Fruit fly (Drosophila melanogaster) Kc167 (cell line): Measurements from ENCODE around the gene Adat1.

Experiments used
- Myc ChIP-seq: fragments of >200 bp; optimal IDR thresholded peaks from 2 replicates; lab custom pipeline; 2017; ENCODE audit warnings: missing external identifiers
- Sin3A ChIP-seq: fragments of >200 bp; optimal IDR thresholded peaks from 2 replicates; lab custom pipeline; 2018; ENCODE audit warnings: missing external identifiers
- h ChIP-seq: fragments of >200 bp; optimal IDR thresholded peaks from 3 replicates; lab custom pipeline; 2018; ENCODE audit warnings: missing external identifiers
- insv ChIP-seq: fragments of >200 bp; optimal IDR thresholded peaks from 3 replicates; lab custom pipeline; 2018; ENCODE audit warnings: missing external identifiers
- psq ChIP-seq: fragments of >200 bp; optimal IDR thresholded peaks from 2 replicates; lab custom pipeline; 2017; ENCODE audit warnings: missing external identifiers
- ttk ChIP-seq: sonication (Bioruptor generic); optimal IDR thresholded peaks from 2 replicates; lab custom pipeline; 2017; ENCODE audit warnings: missing external identifiers

The Adat1 gene

DNA sequence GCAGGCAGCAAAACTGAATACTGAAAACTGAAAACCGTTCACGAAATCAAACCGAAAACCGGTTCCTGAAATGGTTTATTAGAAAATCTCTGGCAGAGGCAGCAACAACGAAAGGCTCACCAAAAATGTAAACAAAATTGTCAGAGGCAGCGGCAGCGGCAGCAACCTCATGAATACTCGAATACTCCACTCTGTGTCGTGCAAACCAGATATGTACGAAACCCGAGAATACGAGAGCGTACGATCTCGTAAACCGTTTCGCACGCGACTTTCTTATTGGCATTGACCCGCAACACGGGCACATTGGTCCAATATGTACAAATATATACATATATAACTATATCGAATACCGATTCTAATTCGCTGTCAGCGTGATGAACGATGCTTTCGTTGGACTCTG, 26.3 kb upstream of the Adat1 start:
- TF ChIP-seq h (lab: Kevin White, UChicago) (no peak), ttk (lab: Kevin White, UChicago) (no peak)

- TF ChIP-seq h (lab: Kevin White, UChicago) (no peak), Myc (lab: Kevin White, UChicago) (no peak), psq (lab: Kevin White, UChicago) (no peak), insv (lab: Kevin White, UChicago) (no peak), Sin3A (lab: Kevin White, UChicago) (no peak), ttk (lab: Kevin White, UChicago) (no peak)
Observed at dm6 chr2L:13835959-13836358, 24.7 kb upstream of the Adat1 start.

dm6 chr2L:13835002-13835910, 24.0 kb upstream of the Adat1 start, which contains the start of the genes mRpS23 and CenG1A:
Gene mRpS23 (minus strand): TSS chr2L:13835072.
Gene CenG1A (plus strand): TSS chr2L:13835564.
- no peak for TF ChIP-seq insv (lab: Kevin White, UChicago)
- peak; percentile 60 for TF ChIP-seq Sin3A (lab: Kevin White, UChicago)

DNA sequence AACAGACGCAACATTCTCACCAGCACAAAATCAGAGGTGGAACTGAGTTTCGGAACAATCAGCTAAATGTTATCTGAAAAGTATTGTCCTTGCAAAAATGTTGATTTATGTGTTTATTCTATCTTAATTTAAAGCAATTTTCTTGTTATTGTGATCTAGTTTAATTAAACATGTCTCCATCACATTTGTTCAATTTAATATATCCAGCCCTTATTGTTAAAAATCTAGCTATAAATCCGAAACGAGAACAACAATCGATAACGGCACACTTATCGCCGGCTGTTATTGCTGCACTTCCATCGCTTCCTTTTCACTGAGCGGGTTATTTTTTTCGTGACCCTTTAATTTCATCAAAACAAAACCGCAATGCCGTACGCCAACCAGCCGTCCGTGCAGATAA, 21.8 kb upstream of the Adat1 start, which contains the start of the genes GatC, PolG2 and Polr2C:
Gene GatC (minus strand): TSS at position 48 of the 400 bp plus-strand sequence.
Gene PolG2 (minus strand): TSS at position 48 of the 400 bp plus-strand sequence.
Gene Polr2C (plus strand): TSS at position 280 of the 400 bp plus-strand sequence.
- TF ChIP-seq Myc (lab: Kevin White, UChicago): no peak
- TF ChIP-seq insv (lab: Kevin White, UChicago): no peak
- TF ChIP-seq ttk (lab: Kevin White, UChicago): no peak
- no peak for TF ChIP-seq psq (lab: Kevin White, UChicago)
- no peak for TF ChIP-seq h (lab: Kevin White, UChicago)
- no peak for TF ChIP-seq Sin3A (lab: Kevin White, UChicago)

- TF ChIP-seq Sin3A (lab: Kevin White, UChicago): no peak
- TF ChIP-seq insv (lab: Kevin White, UChicago): no peak
- TF ChIP-seq Myc (lab: Kevin White, UChicago): no peak
Observed at dm6 chr2L:13829540-13829939, 18.3 kb upstream of the Adat1 start, which contains the start of the genes Arpc1 and Orc5. Gene Arpc1 (minus strand): TSS chr2L:13829741. Gene Orc5 (plus strand): TSS chr2L:13829837.

DNA sequence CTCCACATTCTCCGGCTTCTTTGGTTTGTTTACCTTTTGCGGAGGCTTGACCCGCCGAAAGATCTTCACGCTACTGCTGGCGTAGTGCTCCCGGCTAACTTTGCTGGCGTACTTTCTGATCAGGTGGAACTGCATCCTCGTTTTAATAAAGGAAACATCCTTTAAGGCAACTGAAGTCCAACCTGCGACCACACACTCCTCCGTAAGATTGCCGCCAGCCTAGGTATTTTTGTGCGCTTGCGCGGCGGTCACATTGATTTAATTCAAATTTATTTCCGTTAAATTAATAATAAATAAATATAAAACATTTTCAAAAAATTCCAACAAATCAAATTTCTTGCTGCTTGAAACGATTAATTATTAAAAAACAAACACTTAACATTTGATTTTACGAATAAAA, 16.3 kb upstream of the Adat1 start, which contains the start of gene PolG1:
Gene PolG1 (minus strand): TSS at position 216 of the 400 bp plus-strand sequence.
- TF ChIP-seq ttk (lab: Kevin White, UChicago): no peak
- no peak for TF ChIP-seq insv (lab: Kevin White, UChicago)
- TF ChIP-seq h (lab: Kevin White, UChicago): no peak
- no peak for TF ChIP-seq Sin3A (lab: Kevin White, UChicago)
- TF ChIP-seq Myc (lab: Kevin White, UChicago): no peak

DNA sequence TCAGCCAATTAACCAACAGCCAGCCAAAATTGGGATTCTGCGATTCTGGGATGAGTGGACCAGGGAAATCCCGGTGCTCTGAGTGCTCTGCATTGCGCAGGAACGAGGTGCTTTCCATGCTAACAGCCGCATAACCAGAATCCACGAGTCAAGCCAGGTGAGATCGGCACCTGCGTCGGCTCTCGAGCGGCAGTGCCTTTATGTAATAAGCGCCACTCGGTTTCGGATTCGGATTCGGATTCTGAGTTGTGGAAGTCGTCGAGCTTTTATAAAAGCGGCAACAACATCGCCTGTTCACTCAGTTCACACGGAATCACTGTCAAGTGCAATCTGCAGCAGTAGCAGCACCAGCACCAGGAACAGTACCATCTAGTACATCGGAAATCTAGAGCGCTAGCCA, 9.7 kb upstream of the Adat1 start, which contains the start of gene b:
Gene b (plus strand): TSS at position 301 of the 400 bp plus-strand sequence.
- TF ChIP-seq h (lab: Kevin White, UChicago): no peak
- no peak for TF ChIP-seq Myc (lab: Kevin White, UChicago)
- no peak for TF ChIP-seq psq (lab: Kevin White, UChicago)
- no peak for TF ChIP-seq ttk (lab: Kevin White, UChicago)
- TF ChIP-seq Sin3A (lab: Kevin White, UChicago): no peak
- TF ChIP-seq insv (lab: Kevin White, UChicago): no peak

- TF ChIP-seq psq (lab: Kevin White, UChicago) (no peak), ttk (lab: Kevin White, UChicago) (no peak), insv (lab: Kevin White, UChicago) (no peak), Sin3A (lab: Kevin White, UChicago) (no peak)
Observed at dm6 chr2L:13820176-13820575, 8.9 kb upstream of the Adat1 start.

dm6 chr2L:13813604-13814178, 2.4 kb upstream of the Adat1 start, which contains the start of gene Sos:
Gene Sos (plus strand): TSS chr2L:13813816.
- TF ChIP-seq psq (lab: Kevin White, UChicago) (no peak), ttk (lab: Kevin White, UChicago) (no peak), Myc (lab: Kevin White, UChicago) (no peak), h (lab: Kevin White, UChicago) (no peak)

DNA sequence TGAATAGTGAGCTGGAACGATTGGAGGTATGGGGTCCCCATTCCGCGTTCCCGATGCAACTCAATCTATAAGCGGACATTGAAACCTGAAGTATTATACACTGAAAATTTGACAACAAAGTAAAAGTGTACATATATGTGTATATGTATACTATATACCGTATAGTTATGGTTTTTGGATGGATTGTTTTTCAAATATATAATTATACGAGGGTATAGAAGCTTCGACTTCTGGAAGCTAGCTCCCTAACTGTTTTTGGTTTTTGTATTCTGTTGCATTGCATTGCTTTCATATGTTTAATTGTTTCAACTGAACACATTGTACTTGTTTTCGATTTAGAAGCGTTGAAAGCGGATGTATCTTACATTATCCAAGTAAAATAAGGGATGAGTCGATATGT, 1.9 kb upstream of the Adat1 start, which contains the start of gene CG16888:
Gene CG16888 (minus strand): TSS at position 101 of the 400 bp plus-strand sequence.
- TF ChIP-seq Sin3A (lab: Kevin White, UChicago) (no peak), Myc (lab: Kevin White, UChicago) (no peak), psq (lab: Kevin White, UChicago) (no peak), ttk (lab: Kevin White, UChicago) (no peak), insv (lab: Kevin White, UChicago) (no peak), h (lab: Kevin White, UChicago) (no peak)

DNA sequence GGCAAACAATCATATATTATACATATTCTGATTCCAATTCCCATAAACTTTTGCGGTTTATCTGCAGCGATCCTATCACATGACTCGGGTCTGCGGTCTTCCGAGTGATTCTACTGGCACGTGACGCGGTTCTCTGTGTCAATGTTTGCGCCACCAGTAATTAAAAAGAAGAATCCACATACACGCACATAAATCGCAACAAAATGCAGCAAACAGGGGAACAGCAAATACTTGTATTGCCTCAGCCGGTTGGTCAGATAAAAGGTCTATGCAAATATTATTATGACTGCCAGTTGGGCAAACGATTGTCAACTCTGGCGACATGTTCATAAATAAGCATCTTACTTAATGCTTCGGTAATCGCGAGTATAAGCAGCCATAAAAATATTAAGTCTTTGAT, 3.3 kb downstream of the Adat1 start:
- TF ChIP-seq h (lab: Kevin White, UChicago) (no peak), psq (lab: Kevin White, UChicago) (no peak), insv (lab: Kevin White, UChicago) (no peak), Myc (lab: Kevin White, UChicago) (no peak), Sin3A (lab: Kevin White, UChicago) (no peak), ttk (lab: Kevin White, UChicago) (no peak)
